Worm (Caenorhabditis elegans): ENCODE measurements around the gene T24F1.7.

DNA sequence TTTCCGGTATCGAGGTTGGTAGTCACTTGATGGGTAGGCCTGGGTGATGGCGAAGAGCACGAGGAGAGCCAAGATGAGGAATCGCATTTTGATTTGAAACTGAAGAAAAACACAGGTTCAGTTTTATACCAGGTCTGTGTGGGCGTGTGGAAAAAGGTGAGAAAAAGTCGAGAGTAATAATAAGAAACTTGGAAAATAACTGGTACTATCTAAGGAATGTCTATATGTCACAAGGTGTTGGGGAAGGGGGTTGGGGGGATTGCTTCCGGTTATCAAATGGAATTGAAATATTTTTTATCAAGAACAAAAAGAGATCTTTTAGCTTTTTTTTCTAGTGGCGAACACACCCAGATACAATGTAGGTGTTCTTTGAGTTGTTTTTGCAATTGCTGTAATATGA lies 7.3 kb downstream of the T24F1.7 start, which contains the start of gene nlp-51:
- no peak for TF ChIP-seq aly-2 (tag; optimal IDR thresholded peaks at IDR 0.05)
- TF ChIP-seq mdl-1 (tag; optimal IDR thresholded peaks at IDR 0.05): no peak
- no peak for TF ChIP-seq nhr-11 (tag; optimal IDR thresholded peaks at IDR 0.05)
- no peak for TF ChIP-seq unc-39 (tag; optimal IDR thresholded peaks at IDR 0.05)
- no peak for TF ChIP-seq ztf-11 (tag; optimal IDR thresholded peaks at IDR 0.05)
- no peak for TF ChIP-seq lin-39 (tag; optimal IDR thresholded peaks at IDR 0.05)
- TF ChIP-seq snpc-4 (tag; optimal IDR thresholded peaks at IDR 0.05): no peak
- TF ChIP-seq unc-62 (GFP tag; optimal IDR thresholded peaks at IDR 0.05): no peak
- TF ChIP-seq fos-1 (tag; optimal IDR thresholded peaks at IDR 0.05): no peak
- no peak for TF ChIP-seq crh-2 (tag; optimal IDR thresholded peaks at IDR 0.05)
- no peak for TF ChIP-seq blmp-1 (tag; optimal IDR thresholded peaks at IDR 0.05; ENCODE audit: insufficient read depth)
- TF ChIP-seq nhr-25 (tag; optimal IDR thresholded peaks at IDR 0.05): no peak
- TF ChIP-seq skn-1 (tag; optimal IDR thresholded peaks at IDR 0.05): no peak
- TF ChIP-seq lin-11 (tag; optimal IDR thresholded peaks at IDR 0.05): no peak
